Worm (Caenorhabditis elegans) whole organism, L2 larva: ENCODE measurements around the gene lys-2.

Experiments used
- nhr-12 ChIP-seq: fragments of 150-350 bp; optimal IDR thresholded peaks from 2 replicates; lab custom pipeline; 2014; ENCODE audit warnings: missing biosample characterization, missing genetic modification characterization
- ztf-11 ChIP-seq: sonication (generic microtip); optimal IDR thresholded peaks from 2 replicates; lab custom pipeline; 2017; ENCODE audit warnings: missing biosample characterization, missing genetic modification characterization

DNA sequence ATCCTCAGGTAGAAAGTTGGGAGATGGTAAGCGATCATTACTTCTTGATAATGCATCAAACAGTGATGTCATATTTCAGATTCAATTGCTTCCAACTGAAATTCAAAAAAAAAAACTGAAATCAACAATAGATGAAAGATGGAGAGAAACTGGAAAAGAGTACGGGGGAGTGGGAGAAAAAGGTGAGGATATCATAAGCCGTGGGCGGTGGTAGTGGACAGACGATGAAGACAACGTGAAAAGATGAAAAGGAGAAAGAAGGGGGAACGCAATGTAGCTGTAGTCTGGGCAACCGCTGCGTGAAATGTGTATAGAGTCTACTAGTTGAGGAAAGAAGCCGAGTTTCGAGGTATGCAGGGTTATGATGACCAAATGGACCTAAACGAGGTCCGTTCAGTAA, 26.0 kb upstream of the lys-2 start, which contains the start of gene che-12:
- TF ChIP-seq ztf-11 (tag; lab: Kevin White, UChicago) (no peak), nhr-12 (tag; lab: Kevin White, UChicago) (no peak)
